Worm (Caenorhabditis elegans) whole organism, L2 larva: ENCODE data around the gene B0303.7.

Source experiments
- C34F6.9 ChIP-seq: fragments of 150-350 bp; optimal IDR thresholded peaks from 2 replicates; lab custom pipeline; 2014; ENCODE audit warnings: missing biosample characterization, missing genetic modification characterization
- F13H6.1 ChIP-seq: sonication (generic microtip); optimal IDR thresholded peaks from 2 replicates; lab custom pipeline; 2016; ENCODE audit warnings: missing genetic modification characterization, missing compliant biosample characterization
- Y55F3AM.14 ChIP-seq: fragments of 200-800 bp; sonication (Bioruptor generic); optimal IDR thresholded peaks from 2 replicates; lab custom pipeline; 2018; ENCODE audit warnings: mild to moderate bottlenecking, missing genetic modification characterization, missing compliant biosample characterization
- ZK546.5 ChIP-seq: sonication (generic microtip); optimal IDR thresholded peaks from 2 replicates; lab custom pipeline; 2017; ENCODE audit warnings: missing biosample characterization, missing genetic modification characterization
- alr-1 ChIP-seq: fragments of 150-350 bp; optimal IDR thresholded peaks from 2 replicates; lab custom pipeline; 2014; ENCODE audit warnings: missing biosample characterization, missing genetic modification characterization
- ama-1 ChIP-seq: fragments of 150-350 bp; optimal IDR thresholded peaks from 2 replicates; lab custom pipeline; 2018; ENCODE audit warnings: inconsistent platforms
- blmp-1 ChIP-seq: sonication (generic microtip); optimal IDR thresholded peaks from 2 replicates; lab custom pipeline; 2017; ENCODE audit warnings: missing genetic modification characterization, mild to moderate bottlenecking, missing compliant biosample characterization, antibody characterized with exemption, moderate library complexity; ENCODE audit not compliant: insufficient read depth
- ceh-82 ChIP-seq: fragments of 150-350 bp; optimal IDR thresholded peaks from 2 replicates; lab custom pipeline; 2014; ENCODE audit warnings: missing biosample characterization, missing genetic modification characterization
- crh-2 ChIP-seq: sonication (generic microtip); optimal IDR thresholded peaks from 2 replicates; lab custom pipeline; 2017; ENCODE audit warnings: missing biosample characterization, missing genetic modification characterization
- elt-1 ChIP-seq: fragments of 150-350 bp; optimal IDR thresholded peaks from 2 replicates; lab custom pipeline; 2014; ENCODE audit warnings: missing biosample characterization, missing genetic modification characterization
- gmeb-1 ChIP-seq: fragments of 150-350 bp; optimal IDR thresholded peaks from 2 replicates; lab custom pipeline; 2014; ENCODE audit warnings: missing biosample characterization, missing genetic modification characterization
- lin-11 ChIP-seq: fragments of 150-350 bp; sonication (generic microtip); optimal IDR thresholded peaks from 2 replicates; lab custom pipeline; 2014; ENCODE audit warnings: missing biosample characterization, missing genetic modification characterization, inconsistent platforms, mixed read lengths
- lin-13 ChIP-seq: fragments of 150-350 bp; optimal IDR thresholded peaks from 2 replicates; lab custom pipeline; 2014; ENCODE audit warnings: missing biosample characterization, missing genetic modification reagents, missing genetic modification characterization
- lin-39 ChIP-seq: fragments of 150-350 bp; optimal IDR thresholded peaks from 2 replicates; lab custom pipeline; 2014; ENCODE audit warnings: missing biosample characterization, missing genetic modification reagents, missing genetic modification characterization
- lsy-2 ChIP-seq, 2 experiments: fragments of 150-350 bp in 1 of 2; sonication (generic microtip) in 1 of 2; optimal IDR thresholded peaks; 2 replicates each; lab custom pipeline; 2014 to 2017; ENCODE audit warnings: missing biosample characterization in 2 of 2, missing genetic modification characterization in 2 of 2
- mab-5 ChIP-seq: fragments of 150-350 bp; optimal IDR thresholded peaks from 2 replicates; lab custom pipeline; 2014; ENCODE audit warnings: missing biosample characterization, missing genetic modification characterization
- mdl-1 ChIP-seq, 2 experiments: fragments of 150-350 bp in 1 of 2; sonication (generic microtip) in 1 of 2; optimal IDR thresholded peaks; 2 replicates each; lab custom pipeline; 2017; ENCODE audit warnings: missing biosample characterization in 2 of 2, missing genetic modification characterization in 2 of 2
- nhr-129 ChIP-seq: fragments of 150-350 bp; optimal IDR thresholded peaks from 2 replicates; lab custom pipeline; 2014; ENCODE audit warnings: missing biosample characterization, missing genetic modification characterization
- nhr-21 ChIP-seq: fragments of 150-350 bp; optimal IDR thresholded peaks from 2 replicates; lab custom pipeline; 2014; ENCODE audit warnings: missing biosample characterization, missing genetic modification characterization
- nhr-237 ChIP-seq: fragments of 150-350 bp; optimal IDR thresholded peaks from 2 replicates; lab custom pipeline; 2014; ENCODE audit warnings: missing biosample characterization, missing genetic modification characterization
- nhr-25 ChIP-seq: fragments of 150-350 bp; sonication (generic microtip); optimal IDR thresholded peaks from 3 replicates; lab custom pipeline; 2014; ENCODE audit warnings: missing biosample characterization, missing genetic modification characterization
- nhr-6 ChIP-seq: fragments of 150-350 bp; optimal IDR thresholded peaks from 2 replicates; lab custom pipeline; 2014; ENCODE audit warnings: missing biosample characterization, missing genetic modification characterization
- sma-3 ChIP-seq: sonication (generic microtip); optimal IDR thresholded peaks from 2 replicates; lab custom pipeline; 2016; ENCODE audit warnings: missing genetic modification reagents, missing genetic modification characterization, missing compliant biosample characterization
- sma-9 ChIP-seq, 2 experiments: fragments of 150-350 bp in 1 of 2; sonication (generic microtip) in 1 of 2; optimal IDR thresholded peaks; 2 replicates each; lab custom pipeline; 2014 to 2016; ENCODE audit warnings: missing genetic modification characterization in 2 of 2, mild to moderate bottlenecking in 1 of 2, missing biosample characterization in 1 of 2, missing compliant biosample characterization in 1 of 2, missing genetic modification reagents in 1 of 2, moderate library complexity in 1 of 2
- snpc-4 ChIP-seq: fragments of 150-350 bp; optimal IDR thresholded peaks from 2 replicates; lab custom pipeline; 2014; ENCODE audit warnings: missing biosample characterization, missing genetic modification characterization
- unc-55 ChIP-seq: fragments of 150-350 bp; sonication (generic microtip); optimal IDR thresholded peaks from 3 replicates; lab custom pipeline; 2014; ENCODE audit warnings: missing biosample characterization, missing genetic modification reagents, missing genetic modification characterization
- unc-62 ChIP-seq: fragments of 150-350 bp; optimal IDR thresholded peaks from 2 replicates; lab custom pipeline; 2014; ENCODE audit warnings: missing biosample characterization, missing genetic modification reagents, missing genetic modification characterization
- zag-1 ChIP-seq: fragments of 150-350 bp; optimal IDR thresholded peaks from 2 replicates; lab custom pipeline; 2014; ENCODE audit warnings: missing biosample characterization, missing genetic modification characterization
- ztf-1 ChIP-seq: fragments of 200-800 bp; sonication (Bioruptor generic); conservative IDR thresholded peaks from 2 replicates; pipeline ENCODE4 v1.3.6; 2022; ENCODE audit warnings: missing genetic modification characterization, missing compliant biosample characterization
- ztf-11 ChIP-seq: sonication (generic microtip); optimal IDR thresholded peaks from 2 replicates; lab custom pipeline; 2017; ENCODE audit warnings: missing biosample characterization, missing genetic modification characterization
- ztf-4 ChIP-seq: fragments of 150-350 bp; optimal IDR thresholded peaks from 2 replicates; lab custom pipeline; 2014; ENCODE audit warnings: missing biosample characterization, missing genetic modification characterization

Gene B0303.7

DNA sequence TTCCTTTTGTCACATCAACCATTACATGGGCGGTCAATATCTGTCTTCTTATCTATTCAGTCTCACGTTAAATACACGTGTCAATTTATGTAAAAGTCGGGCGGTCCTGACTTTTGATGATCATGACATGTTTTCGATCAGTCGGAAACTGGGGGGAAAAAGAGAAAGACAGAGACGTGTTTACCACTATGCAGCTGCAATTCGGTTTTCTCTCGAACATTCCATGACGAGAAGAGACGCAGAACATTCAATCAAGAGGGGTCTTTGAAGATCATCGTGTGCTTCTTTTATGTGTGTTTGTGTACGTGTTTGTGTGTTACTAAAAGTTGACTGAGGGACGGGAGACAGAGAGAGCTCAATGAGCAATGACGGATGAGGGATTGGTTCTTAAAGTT is 35.1 kb upstream of the B0303.7 start (continued):
- no peak for TF ChIP-seq alr-1

ce11 chrIII:8663143-8663542 is 30.3 kb upstream of the B0303.7 start:
- TF ChIP-seq nhr-25 (tag; lab: Kevin White, UChicago) (peak; percentile 28), mab-5 (tag; lab: Kevin White, UChicago) (no peak)

DNA sequence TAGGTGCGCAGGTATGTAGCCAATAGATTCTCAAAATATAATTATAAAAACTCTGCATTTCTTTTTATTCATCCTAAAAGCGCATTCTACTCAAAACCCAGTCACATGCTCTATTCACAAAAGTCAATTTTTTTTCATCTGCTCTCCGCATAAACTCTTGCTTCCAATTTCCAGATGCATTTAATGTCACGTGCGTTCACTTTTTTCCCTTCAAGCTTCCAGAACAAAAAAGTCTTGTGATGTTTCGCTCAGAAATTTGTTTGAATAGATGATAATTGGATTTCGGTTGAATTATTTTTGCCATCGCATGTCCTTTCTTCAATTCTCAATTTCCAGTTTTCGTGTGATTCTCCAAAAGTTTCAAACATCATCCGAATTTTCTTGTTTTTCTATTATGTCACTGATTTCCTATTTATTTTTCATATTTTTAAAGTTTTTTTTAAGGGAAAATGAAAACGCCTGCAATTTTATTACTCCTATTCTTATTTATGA is 28.5 kb upstream of the B0303.7 start, which contains the start of gene F22B7.1:
F22B7.1 (plus strand) TSS at position 442 of the 492 bp plus-strand sequence.
- TF ChIP-seq lsy-2 (tag; optimal IDR thresholded peaks at IDR 0.05; lab: Kevin White, UChicago) (peak in 1 of 2 experiments; percentile 60), ztf-1 (GFP tag; lab: Robert Waterston, UW) (no peak), C34F6.9 (peak; percentile 26)

DNA sequence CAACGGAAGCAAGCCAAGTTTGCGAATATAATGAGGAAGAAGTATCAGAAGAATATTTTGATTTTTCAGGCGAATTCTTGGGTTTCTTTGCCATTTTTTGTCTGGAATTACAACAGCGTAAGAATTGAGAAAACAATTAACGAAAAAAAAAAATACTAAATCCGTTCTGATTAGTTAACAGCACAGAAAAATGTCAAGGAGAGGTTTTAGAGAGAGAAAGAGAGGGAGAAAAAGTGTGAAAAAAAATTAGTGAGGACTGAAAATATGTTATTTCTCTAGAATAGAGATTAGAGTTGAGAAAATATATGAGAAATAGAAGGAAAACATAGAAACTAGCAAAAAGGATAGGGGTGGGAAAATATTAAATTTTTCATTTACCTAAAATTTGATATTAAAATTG is 26.0 kb upstream of the B0303.7 start, which contains the start of gene dpy-19:
dpy-19 (minus strand) TSS at position 101 of the 400 bp plus-strand sequence.
- no peak for TF ChIP-seq lin-11 (tag; lab: Kevin White, UChicago)
- TF ChIP-seq nhr-21 (tag; lab: Kevin White, UChicago), result no peak
- TF ChIP-seq sma-9 (GFP tag; optimal IDR thresholded peaks at IDR 0.05; lab: Kevin White, UChicago), result no peak
- no peak for TF ChIP-seq sma-9 (tag; optimal IDR thresholded peaks at IDR 0.05; lab: Kevin White, UChicago)
- no peak for TF ChIP-seq elt-1 (tag; lab: Kevin White, UChicago)
- TF ChIP-seq nhr-129, result no peak
- no peak for TF ChIP-seq unc-55 (GFP tag; lab: Kevin White, UChicago)
- no peak for TF ChIP-seq ztf-1 (GFP tag; lab: Robert Waterston, UW)
- TF ChIP-seq nhr-6 (tag; lab: Kevin White, UChicago), result no peak
- no peak for TF ChIP-seq sma-3 (GFP tag; lab: Kevin White, UChicago)
- TF ChIP-seq mdl-1 (tag; optimal IDR thresholded peaks at IDR 0.05; lab: Kevin White, UChicago), result no peak
- no peak for TF ChIP-seq ztf-11 (tag; lab: Kevin White, UChicago)
- no peak for TF ChIP-seq Y55F3AM.14

DNA sequence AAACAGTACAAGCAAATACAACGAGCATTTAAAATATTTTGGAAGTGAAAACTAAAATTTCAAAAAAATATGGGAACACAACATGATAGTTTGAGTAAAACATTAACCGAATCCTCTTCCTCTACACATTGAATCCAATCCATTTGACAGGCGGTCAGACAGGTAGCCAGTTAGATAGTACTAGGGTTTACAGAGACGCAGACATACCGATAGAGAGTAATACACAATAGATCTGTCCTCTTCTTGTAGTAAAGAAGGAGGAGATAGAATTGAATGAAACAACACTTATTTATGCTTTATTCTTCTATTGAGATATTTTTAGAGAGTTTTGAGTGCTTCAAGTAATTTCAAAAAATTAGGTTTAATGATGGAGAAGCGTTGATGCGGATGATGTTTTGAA is 24.7 kb upstream of the B0303.7 start:
- no peak for TF ChIP-seq gmeb-1
- no peak for TF ChIP-seq crh-2 (tag; lab: Kevin White, UChicago)
- TF ChIP-seq unc-62, result no peak
- no peak for TF ChIP-seq F13H6.1 (tag; lab: Kevin White, UChicago)
- no peak for TF ChIP-seq mdl-1 (tag; optimal IDR thresholded peaks at IDR 0.05; lab: Kevin White, UChicago)
- no peak for TF ChIP-seq zag-1 (tag; lab: Kevin White, UChicago)
- TF ChIP-seq sma-9 (GFP tag; optimal IDR thresholded peaks at IDR 0.05; lab: Kevin White, UChicago), result no peak
- TF ChIP-seq sma-9 (tag; optimal IDR thresholded peaks at IDR 0.05; lab: Kevin White, UChicago), result no peak
- TF ChIP-seq ama-1 (lab: Kevin White, UChicago), result no peak
- TF ChIP-seq ztf-4 (tag; lab: Kevin White, UChicago), result no peak
- TF ChIP-seq blmp-1 (tag; lab: Kevin White, UChicago), result no peak
- TF ChIP-seq lin-39, result no peak
- TF ChIP-seq nhr-237 (tag; lab: Kevin White, UChicago), result no peak
- no peak for TF ChIP-seq lin-13 (GFP tag; lab: Kevin White, UChicago)
- TF ChIP-seq ceh-82 (tag; lab: Kevin White, UChicago), result no peak
- no peak for TF ChIP-seq ZK546.5 (tag; lab: Kevin White, UChicago)
- TF ChIP-seq snpc-4 (tag; lab: Kevin White, UChicago), result no peak
- no peak for TF ChIP-seq nhr-6 (tag; lab: Kevin White, UChicago)

DNA sequence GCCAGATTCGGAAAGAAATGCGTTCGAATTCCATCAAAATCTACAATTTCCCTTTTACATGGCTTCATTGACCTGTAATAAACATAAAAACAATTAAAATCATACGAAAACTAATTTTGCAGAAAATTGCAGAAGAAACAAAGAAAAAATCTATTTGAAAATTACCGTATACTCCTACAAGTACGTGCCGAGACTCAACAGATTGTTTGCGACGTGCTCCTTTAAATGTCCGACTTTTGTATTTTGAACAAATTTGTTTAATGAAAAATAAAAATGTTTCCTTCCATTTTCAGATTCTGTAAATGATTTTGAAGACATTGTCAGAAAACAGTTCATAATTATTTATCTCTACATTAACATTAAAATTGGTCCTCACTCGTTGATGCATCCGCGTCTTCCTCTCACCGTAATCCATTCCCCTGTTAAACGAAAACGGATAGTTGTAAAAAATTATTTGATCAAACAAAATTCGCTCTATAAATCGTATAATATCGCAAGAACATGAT is 18.4 kb upstream of the B0303.7 start, which contains the start of gene pgl-2:
pgl-2 (minus strand) TSS at position 456 of the 506 bp plus-strand sequence.
- TF ChIP-seq sma-9 (GFP tag; optimal IDR thresholded peaks at IDR 0.05; lab: Kevin White, UChicago) (no peak), sma-9 (tag; optimal IDR thresholded peaks at IDR 0.05; lab: Kevin White, UChicago) (no peak), lsy-2 (tag; optimal IDR thresholded peaks at IDR 0.05; lab: Kevin White, UChicago) (peak in 1 of 2 experiments; percentile 2)
